Worm (Caenorhabditis elegans) whole organism, L4 larva: ENCODE results near the gene mut-7.

Experiments
- F49E8.2 ChIP-seq: sonication (generic microtip); optimal IDR thresholded peaks from 2 replicates; lab custom pipeline; 2016; ENCODE audit warnings: missing compliant biosample characterization, mild to moderate bottlenecking, missing genetic modification characterization, borderline replicate concordance
- T20F7.1 ChIP-seq: fragments of 200-800 bp; sonication (Bioruptor generic); optimal IDR thresholded peaks from 2 replicates; lab custom pipeline; 2018; ENCODE audit warnings: mild to moderate bottlenecking, missing genetic modification characterization, missing compliant biosample characterization
- Y75B8A.6 ChIP-seq: fragments of 200-800 bp; sonication (Bioruptor generic); IDR thresholded peaks from 2 replicates; pipeline ENCODE4 v1.3.6; 2022; ENCODE audit warnings: missing genetic modification reagents, missing genetic modification characterization, missing compliant biosample characterization
- ceh-20 ChIP-seq: fragments of 200-800 bp; sonication (Bioruptor generic); IDR thresholded peaks from 2 replicates; pipeline ENCODE4 v1.3.6; 2022; ENCODE audit warnings: missing genetic modification reagents, missing genetic modification characterization, missing compliant biosample characterization
- ces-1 ChIP-seq: fragments of 150-350 bp; sonication (generic microtip); optimal IDR thresholded peaks from 4 replicates; lab custom pipeline; 2014; ENCODE audit warnings: missing biosample characterization, missing genetic modification reagents, missing genetic modification characterization
- ctbp-1 ChIP-seq: fragments of 200-800 bp; sonication (Bioruptor generic); IDR thresholded peaks from 2 replicates; pipeline ENCODE4 v1.3.6; 2022; ENCODE audit warnings: missing genetic modification reagents, missing genetic modification characterization, missing compliant biosample characterization
- daf-12 ChIP-seq: fragments of 150-350 bp; optimal IDR thresholded peaks from 2 replicates; lab custom pipeline; 2014; ENCODE audit warnings: missing biosample characterization, missing genetic modification reagents, missing genetic modification characterization
- daf-16 ChIP-seq, 3 experiments: sonication (generic microtip); optimal IDR thresholded peaks; 2 replicates each; lab custom pipeline; 2016 to 2017; ENCODE audit warnings: missing genetic modification characterization in 3 of 3, missing genetic modification reagents in 3 of 3, mild to moderate bottlenecking in 2 of 3, missing compliant biosample characterization in 2 of 3, missing biosample characterization in 1 of 3, moderate library complexity in 1 of 3
- dmd-6 ChIP-seq: fragments of 200-800 bp; sonication (Bioruptor generic); IDR thresholded peaks from 2 replicates; pipeline ENCODE4 v1.3.6; 2022; ENCODE audit warnings: missing genetic modification reagents, missing genetic modification characterization, missing compliant biosample characterization
- dmd-9 ChIP-seq: fragments of 200-800 bp; sonication (Bioruptor generic); IDR thresholded peaks from 2 replicates; pipeline ENCODE4 v1.3.6; 2022; ENCODE audit warnings: missing genetic modification reagents, missing genetic modification characterization, missing compliant biosample characterization
- dve-1 ChIP-seq: sonication (generic microtip); optimal IDR thresholded peaks from 2 replicates; lab custom pipeline; 2017; ENCODE audit warnings: antibody characterized with exemption, mild to moderate bottlenecking, missing genetic modification characterization, missing compliant biosample characterization; ENCODE audit not compliant: insufficient read depth
- fkh-10 ChIP-seq: fragments of 150-350 bp; optimal IDR thresholded peaks from 2 replicates; lab custom pipeline; 2014; ENCODE audit warnings: missing biosample characterization, missing genetic modification reagents, missing genetic modification characterization
- hif-1 ChIP-seq, 2 experiments: sonication (generic microtip); optimal IDR thresholded peaks; 2 replicates each; lab custom pipeline; 2016 to 2017; ENCODE audit warnings: missing compliant biosample characterization in 2 of 2, missing genetic modification characterization in 2 of 2, missing genetic modification reagents in 2 of 2, missing genotype in 2 of 2, mild to moderate bottlenecking in 1 of 2
- hlh-11 ChIP-seq: fragments of 200-800 bp; sonication (Bioruptor generic); optimal IDR thresholded peaks from 2 replicates; lab custom pipeline; 2018; ENCODE audit warnings: mild to moderate bottlenecking, missing genetic modification characterization, missing compliant biosample characterization
- jun-1 ChIP-seq: fragments of 150-350 bp; optimal IDR thresholded peaks from 2 replicates; lab custom pipeline; 2014; ENCODE audit warnings: missing biosample characterization, missing genetic modification reagents, missing genetic modification characterization
- lim-7 ChIP-seq: fragments of 200-800 bp; sonication (Bioruptor generic); IDR thresholded peaks from 2 replicates; pipeline ENCODE4 v1.3.6; 2022; ENCODE audit warnings: missing genetic modification characterization, missing compliant biosample characterization
- lin-1 ChIP-seq: fragments of 200-800 bp; sonication (Bioruptor generic); IDR thresholded peaks from 2 replicates; pipeline ENCODE4 v1.3.6; 2022; ENCODE audit warnings: missing genetic modification reagents, missing genetic modification characterization, missing compliant biosample characterization
- lin-38 ChIP-seq: fragments of 200-800 bp; sonication (Bioruptor generic); IDR thresholded peaks from 2 replicates; pipeline ENCODE4 v1.3.6; 2022; ENCODE audit warnings: missing genetic modification reagents, missing genetic modification characterization, missing compliant biosample characterization
- lsy-2 ChIP-seq, 2 experiments: fragments of 150-350 bp in 1 of 2; sonication (generic microtip) in 1 of 2; optimal IDR thresholded peaks; 2 replicates each; lab custom pipeline; 2014 to 2017; ENCODE audit warnings: missing biosample characterization in 2 of 2, missing genetic modification characterization in 2 of 2
- mdl-1 ChIP-seq, 2 experiments: fragments of 150-350 bp in 1 of 2; sonication (generic microtip) in 1 of 2; optimal IDR thresholded peaks; 2 replicates each; lab custom pipeline; 2014 to 2017; ENCODE audit warnings: missing biosample characterization in 2 of 2, missing genetic modification characterization in 2 of 2
- nhr-102 ChIP-seq: sonication (generic microtip); optimal IDR thresholded peaks from 2 replicates; lab custom pipeline; 2016; ENCODE audit warnings: mild to moderate bottlenecking, missing genetic modification characterization, moderate library complexity, missing compliant biosample characterization
- nhr-28 ChIP-seq: fragments of 150-350 bp; optimal IDR thresholded peaks from 2 replicates; lab custom pipeline; 2014; ENCODE audit warnings: missing biosample characterization, missing genetic modification characterization
- nhr-41 ChIP-seq: fragments of 200-800 bp; sonication (Bioruptor generic); IDR thresholded peaks from 2 replicates; pipeline ENCODE4 v1.3.6; 2022; ENCODE audit warnings: missing genetic modification reagents, missing genetic modification characterization, missing compliant biosample characterization
- nhr-6 ChIP-seq: fragments of 150-350 bp; optimal IDR thresholded peaks from 2 replicates; lab custom pipeline; 2014; ENCODE audit warnings: missing biosample characterization, missing genetic modification characterization
- nhr-76 ChIP-seq: fragments of 150-350 bp; optimal IDR thresholded peaks from 2 replicates; lab custom pipeline; 2014; ENCODE audit warnings: missing biosample characterization, missing genetic modification characterization
- nhr-77 ChIP-seq: fragments of 150-350 bp; optimal IDR thresholded peaks from 2 replicates; lab custom pipeline; 2014; ENCODE audit warnings: missing biosample characterization, missing genetic modification characterization
- pha-4 ChIP-seq, 2 experiments: fragments of 150-350 bp in 1 of 2; fragments of 200-800 bp in 1 of 2; sonication (Bioruptor generic) in 1 of 2; IDR thresholded peaks in 1 of 2; optimal IDR thresholded peaks in 1 of 2; 2 replicates each; pipeline versions ENCODE4 v1.3.6 to Lab custom; 2014 to 2022; ENCODE audit warnings: missing genetic modification characterization in 2 of 2, missing genetic modification reagents in 2 of 2, missing biosample characterization in 1 of 2, missing compliant biosample characterization in 1 of 2
- pqm-1 ChIP-seq: sonication (generic microtip); optimal IDR thresholded peaks from 2 replicates; lab custom pipeline; 2017; ENCODE audit warnings: missing biosample characterization, missing genetic modification characterization
- set-16 ChIP-seq: fragments of 200-800 bp; sonication (Bioruptor generic); IDR thresholded peaks from 2 replicates; pipeline ENCODE4 v1.3.6; 2022; ENCODE audit warnings: missing genetic modification reagents, missing genetic modification characterization, missing compliant biosample characterization
- spr-3 ChIP-seq: fragments of 200-800 bp; sonication (Bioruptor generic); optimal IDR thresholded peaks from 2 replicates; lab custom pipeline; 2018; ENCODE audit warnings: mild to moderate bottlenecking, missing genetic modification characterization, missing compliant biosample characterization
- tra-1 ChIP-seq: fragments of 200-800 bp; sonication (Bioruptor generic); IDR thresholded peaks from 2 replicates; pipeline ENCODE4 v1.3.6; 2022; ENCODE audit warnings: missing genetic modification reagents, missing genetic modification characterization, missing compliant biosample characterization
- unc-39 ChIP-seq: sonication (generic microtip); optimal IDR thresholded peaks from 2 replicates; lab custom pipeline; 2017; ENCODE audit warnings: missing biosample characterization, missing genetic modification characterization
- unc-62 ChIP-seq, 3 experiments: fragments of 150-350 bp in 1 of 3; sonication (generic microtip); optimal IDR thresholded peaks in 2 of 3; peaks in 1 of 3; 1 replicate in 1 of 3; 2 replicates in 2 of 3; lab custom pipeline; 2014 to 2017; ENCODE audit warnings: missing biosample characterization in 3 of 3, missing genetic modification characterization in 3 of 3, missing genetic modification reagents in 3 of 3, missing genotype in 1 of 3
- zfp-3 ChIP-seq: fragments of 200-800 bp; sonication (Bioruptor generic); conservative IDR thresholded peaks from 2 replicates; pipeline ENCODE4 v1.3.6; 2022; ENCODE audit warnings: missing genetic modification reagents, missing genetic modification characterization, missing compliant biosample characterization
- zip-2 ChIP-seq: fragments of 150-350 bp; optimal IDR thresholded peaks from 2 replicates; lab custom pipeline; 2014; ENCODE audit warnings: missing biosample characterization, missing genetic modification characterization

Gene mut-7

DNA sequence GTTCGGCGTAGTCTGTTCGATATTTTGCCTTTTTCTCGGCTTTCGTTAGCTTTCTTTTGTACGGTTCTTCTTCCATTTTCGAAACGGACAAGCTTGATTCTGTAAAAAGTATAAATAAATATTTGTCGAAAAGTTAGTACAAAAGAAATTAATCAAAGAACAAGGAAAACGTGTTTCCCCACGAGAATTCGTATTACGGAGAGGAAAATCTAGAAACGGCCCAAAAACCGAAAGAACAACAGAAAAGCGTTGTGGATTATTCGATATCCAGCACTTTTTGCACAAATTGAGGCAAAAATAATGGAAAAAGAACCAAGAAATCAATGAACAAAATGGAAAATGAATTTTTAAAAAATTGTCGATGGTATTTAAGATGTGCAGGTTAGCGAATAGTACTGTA, at the start of gene mut-7:
Gene mut-7 (minus strand): TSS at position 101 of the 400 bp plus-strand sequence.
- TF ChIP-seq zfp-3 (no peak), ceh-20 (no peak), zip-2 (tag; lab: Kevin White, UChicago) (no peak), pha-4 (GFP tag; IDR thresholded peaks at IDR 0.05; lab: Robert Waterston, UW) (no peak), pha-4 (tag; optimal IDR thresholded peaks at IDR 0.05; lab: Kevin White, UChicago) (no peak), set-16 (GFP tag; lab: Robert Waterston, UW) (no peak), nhr-102 (tag; lab: Kevin White, UChicago) (no peak), dmd-9 (GFP tag; lab: Robert Waterston, UW) (no peak), spr-3 (GFP tag; lab: Kevin White, UChicago) (no peak), nhr-6 (tag; lab: Kevin White, UChicago) (no peak), unc-39 (tag; lab: Kevin White, UChicago) (no peak), Y75B8A.6 (GFP tag; lab: Robert Waterston, UW) (no peak), nhr-76 (tag; lab: Kevin White, UChicago) (no peak), nhr-41 (GFP tag; lab: Robert Waterston, UW) (no peak), lin-38 (GFP tag; lab: Robert Waterston, UW) (no peak)

DNA sequence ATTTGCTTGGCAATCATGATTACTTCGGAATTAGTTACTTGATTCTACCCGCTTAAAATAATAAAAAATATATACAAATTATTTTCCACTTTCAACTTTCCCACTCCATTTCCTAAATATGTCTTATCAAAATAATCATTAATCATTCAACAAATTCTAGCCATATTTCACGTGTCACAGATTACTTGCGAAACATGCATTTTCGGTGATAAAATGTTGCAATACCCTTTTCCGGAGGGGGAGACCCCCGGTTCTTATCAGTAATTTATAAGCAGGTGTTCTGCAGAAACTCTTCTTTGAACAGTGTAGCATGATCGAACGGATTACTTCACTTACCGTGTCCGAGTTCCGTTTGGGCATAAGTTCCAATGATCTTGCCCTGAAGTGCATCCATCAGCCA, 48.0 kb upstream of the mut-7 start:
- peak; percentile 79 for TF ChIP-seq nhr-28 (tag; lab: Kevin White, UChicago)
- TF ChIP-seq dve-1 (tag; lab: Kevin White, UChicago): peak; percentile 34
- peak; percentile 66 for TF ChIP-seq hlh-11 (tag; lab: Kevin White, UChicago)
- TF ChIP-seq F49E8.2 (tag; lab: Kevin White, UChicago): no peak
- TF ChIP-seq pqm-1 (tag; lab: Kevin White, UChicago): peak; percentile 71
- TF ChIP-seq daf-16 (GFP tag; optimal IDR thresholded peaks at IDR 0.05; lab: Kevin White, UChicago): no peak
- TF ChIP-seq daf-16 (tag; optimal IDR thresholded peaks at IDR 0.05; lab: Kevin White, UChicago): peak; percentile 46
- no peak for TF ChIP-seq fkh-10 (GFP tag; lab: Kevin White, UChicago)
- peak; percentile 83; the same call in 1 of the 2 replicates for TF ChIP-seq lin-1
- no peak for TF ChIP-seq ctbp-1 (GFP tag; lab: Robert Waterston, UW)
- TF ChIP-seq T20F7.1: no peak
- no peak for TF ChIP-seq daf-12 (tag; lab: Kevin White, UChicago)
- TF ChIP-seq hif-1 (tag; optimal IDR thresholded peaks at IDR 0.05; lab: Kevin White, UChicago): no peak
- TF ChIP-seq dmd-6: peak; percentile 90
- peak; percentile 59 for TF ChIP-seq tra-1 (GFP tag; lab: Robert Waterston, UW)
- peak; percentile 64 for TF ChIP-seq nhr-77
- TF ChIP-seq mdl-1 (tag; optimal IDR thresholded peaks at IDR 0.05; lab: Kevin White, UChicago): peak in 1 of 2 experiments; percentile 61

DNA sequence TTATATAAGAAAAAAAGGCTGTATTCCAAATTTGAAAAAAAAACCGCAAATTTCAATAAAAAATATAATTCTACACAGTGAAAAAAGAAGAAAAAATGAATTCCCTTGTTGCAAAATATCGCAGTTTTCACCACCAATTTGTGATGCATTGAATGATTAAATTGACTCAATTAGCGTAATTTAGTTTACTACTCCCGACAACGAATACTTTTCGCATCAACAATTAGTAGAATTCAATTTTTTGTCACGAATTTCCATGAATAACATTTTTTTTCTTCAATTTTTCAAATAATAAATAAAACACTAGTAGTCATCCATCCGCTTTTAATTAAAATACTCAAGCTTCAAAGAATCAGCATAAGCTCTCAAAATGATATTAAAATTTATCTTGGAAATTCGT, 43.1 kb upstream of the mut-7 start:
- no peak for TF ChIP-seq lim-7 (GFP tag; lab: Robert Waterston, UW)
- TF ChIP-seq lsy-2 (tag; optimal IDR thresholded peaks at IDR 0.05; lab: Kevin White, UChicago): peak in 1 of 2 experiments; percentile 21
- TF ChIP-seq nhr-102 (tag; lab: Kevin White, UChicago): no peak
- TF ChIP-seq unc-62 (GFP tag; optimal IDR thresholded peaks at IDR 0.05 in 1 of 2; lab: Kevin White, UChicago): no peak
- no peak for TF ChIP-seq unc-62 (tag; optimal IDR thresholded peaks at IDR 0.05; lab: Kevin White, UChicago)
- TF ChIP-seq jun-1: no peak
- TF ChIP-seq nhr-6 (tag; lab: Kevin White, UChicago): no peak
- TF ChIP-seq ces-1 (GFP tag; lab: Kevin White, UChicago): peak; percentile 46
- peak; percentile 16 for TF ChIP-seq fkh-10 (GFP tag; lab: Kevin White, UChicago)
